Worm (Caenorhabditis elegans) whole organism, L4 larva: Measurements from ENCODE around the gene F35F10.6.

Experiments used
- ceh-82 ChIP-seq: sonication (generic microtip); optimal IDR thresholded peaks from 2 replicates; lab custom pipeline; 2017; ENCODE audit warnings: missing biosample characterization, missing genetic modification characterization
- daf-19 ChIP-seq: fragments of 200-800 bp; sonication (Bioruptor generic); conservative IDR thresholded peaks from 2 replicates; pipeline ENCODE4 v1.3.6; 2022; ENCODE audit warnings: missing genetic modification characterization, missing compliant biosample characterization

DNA sequence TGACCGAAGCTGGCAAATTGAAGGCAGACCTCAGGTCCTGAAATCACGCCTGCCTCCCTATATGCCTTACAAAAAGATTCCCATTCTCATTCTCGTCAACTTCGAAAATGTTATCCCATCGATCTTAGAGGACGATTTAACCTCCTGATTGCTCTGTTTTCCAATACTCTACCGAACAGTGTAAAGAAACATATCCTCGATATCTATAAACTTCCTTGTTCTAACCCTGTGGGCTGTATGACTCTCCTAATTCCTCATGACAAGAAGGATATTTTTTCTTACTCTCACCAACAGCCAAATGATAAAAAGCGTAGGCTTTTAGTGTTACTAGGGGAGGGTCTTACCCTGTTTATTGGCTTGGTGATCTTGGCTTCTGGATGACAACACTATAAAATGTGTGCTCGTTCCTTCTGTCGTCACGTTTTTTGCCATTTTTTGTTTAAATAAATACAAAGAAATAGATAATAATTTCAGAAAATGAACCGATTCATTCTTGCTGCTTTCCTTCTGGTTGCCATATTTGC is 15.5 kb downstream of the F35F10.6 start, which contains the start of gene T28A11.4:
- TF ChIP-seq daf-19 (no peak), ceh-82 (tag; lab: Kevin White, UChicago) (no peak)
